Fruit fly (Drosophila melanogaster) whole organism, wandering third instar larva: ENCODE data around the gene CG10089.

Source experiments
- Abd-B ChIP-seq: fragments of >200 bp; optimal IDR thresholded peaks from 2 replicates; lab custom pipeline; 2017; ENCODE audit warnings: missing biosample characterization, missing genetic modification characterization
- CG32264 ChIP-seq: fragments of 200-800 bp; sonication (Bioruptor generic); optimal IDR thresholded peaks from 2 replicates; lab custom pipeline; 2016; ENCODE audit warnings: missing biosample characterization, missing genetic modification characterization
- CrebA ChIP-seq: fragments of 200-800 bp; sonication (Bioruptor generic); optimal IDR thresholded peaks from 2 replicates; lab custom pipeline; 2016; ENCODE audit warnings: missing biosample characterization, mild to moderate bottlenecking, missing genetic modification characterization, borderline replicate concordance
- Dif ChIP-seq: fragments of 200-275, 200-300 bp; sonication (Bioruptor generic); optimal IDR thresholded peaks from 2 replicates; lab custom pipeline; 2018; ENCODE audit warnings: missing biosample characterization, missing genetic modification characterization; ENCODE audit not compliant: partially characterized antibody
- GATAd ChIP-seq: sonication (Bioruptor generic); optimal IDR thresholded peaks from 2 replicates; lab custom pipeline; 2016; ENCODE audit warnings: missing biosample characterization, missing genetic modification characterization
- HLH106 ChIP-seq: fragments of 200-800 bp; optimal IDR thresholded peaks from 3 replicates; lab custom pipeline; 2019; ENCODE audit warnings: missing biosample characterization, mild to moderate bottlenecking, missing genetic modification characterization, moderate library complexity
- Hnf4 ChIP-seq: fragments of 200-800 bp; sonication (Bioruptor generic); optimal IDR thresholded peaks from 2 replicates; lab custom pipeline; 2016; ENCODE audit warnings: missing biosample characterization, mild to moderate bottlenecking, missing genetic modification characterization
- Hr78 ChIP-seq: fragments of >200 bp; optimal IDR thresholded peaks from 2 replicates; lab custom pipeline; 2017; ENCODE audit warnings: missing biosample characterization, missing genetic modification characterization
- Hr83 ChIP-seq: fragments of 200-300 bp; sonication (Bioruptor generic); optimal IDR thresholded peaks from 2 replicates; lab custom pipeline; 2016; ENCODE audit warnings: missing biosample characterization, mild to moderate bottlenecking, missing genetic modification characterization, moderate library complexity; ENCODE audit not compliant: poor library complexity, severe bottlenecking
- Jra ChIP-seq: sonication (Bioruptor generic); optimal IDR thresholded peaks from 2 replicates; lab custom pipeline; 2016; ENCODE audit warnings: missing biosample characterization, missing genetic modification characterization
- Mio ChIP-seq: sonication (Bioruptor generic); optimal IDR thresholded peaks from 2 replicates; lab custom pipeline; 2016; ENCODE audit warnings: missing biosample characterization, missing genetic modification characterization
- Myc ChIP-seq: fragments of >200 bp; optimal IDR thresholded peaks from 2 replicates; lab custom pipeline; 2017
- N ChIP-seq: fragments of >200 bp; optimal IDR thresholded peaks from 2 replicates; lab custom pipeline; 2018; ENCODE audit warnings: missing biosample characterization, missing external identifiers, missing genetic modification characterization
- OdsH ChIP-seq: fragments of 200-800 bp; sonication (Bioruptor generic); optimal IDR thresholded peaks from 2 replicates; lab custom pipeline; 2016; ENCODE audit warnings: missing biosample characterization, mild to moderate bottlenecking, missing genetic modification characterization
- Rel ChIP-seq, 2 experiments: fragments of 200-800 bp; sonication (Bioruptor generic) in 1 of 2; optimal IDR thresholded peaks; 2 replicates in 1 of 2; 3 replicates in 1 of 2; lab custom pipeline; 2016 to 2019; ENCODE audit warnings: mild to moderate bottlenecking in 2 of 2, missing biosample characterization in 2 of 2, missing genetic modification characterization in 2 of 2, moderate library complexity in 1 of 2
- Sp1 ChIP-seq: fragments of 200-800 bp; sonication (Bioruptor generic); optimal IDR thresholded peaks from 3 replicates; lab custom pipeline; 2019; ENCODE audit warnings: missing biosample characterization, mild to moderate bottlenecking, missing genetic modification characterization, moderate library complexity
- Vsx2 ChIP-seq: fragments of 200-300, 225-300 bp; sonication (Bioruptor generic); optimal IDR thresholded peaks from 2 replicates; lab custom pipeline; 2018; ENCODE audit warnings: missing biosample characterization, missing genetic modification characterization; ENCODE audit not compliant: partially characterized antibody
- br ChIP-seq: fragments of 200-800 bp; sonication (Bioruptor generic); optimal IDR thresholded peaks from 2 replicates; lab custom pipeline; 2016; ENCODE audit warnings: missing biosample characterization, missing genetic modification characterization
- brk ChIP-seq: fragments of 200-800 bp; sonication (Bioruptor generic); optimal IDR thresholded peaks from 2 replicates; lab custom pipeline; 2016; ENCODE audit warnings: missing biosample characterization, mild to moderate bottlenecking, missing genetic modification characterization
- dl ChIP-seq, 2 experiments: fragments of 175-275, 200-275 bp in 1 of 2; fragments of 200-275 bp in 1 of 2; sonication (Bioruptor generic); optimal IDR thresholded peaks; lab custom pipeline; 2018; ENCODE audit warnings: mild to moderate bottlenecking in 2 of 2, missing biosample characterization in 2 of 2, missing genetic modification characterization in 2 of 2, moderate library complexity in 2 of 2; ENCODE audit not compliant: partially characterized antibody in 2 of 2, insufficient read depth in 1 of 2
- dmrt93B ChIP-seq: fragments of 200-800 bp; sonication (Bioruptor generic); optimal IDR thresholded peaks from 2 replicates; lab custom pipeline; 2018; ENCODE audit warnings: missing biosample characterization, mild to moderate bottlenecking, missing genetic modification characterization
- ey ChIP-seq: fragments of 200-800 bp; sonication (Bioruptor generic); optimal IDR thresholded peaks from 2 replicates; lab custom pipeline; 2016; ENCODE audit warnings: missing biosample characterization, missing genetic modification characterization
- foxo ChIP-seq, 2 experiments: fragments of 200-800 bp; sonication (Bioruptor generic); optimal IDR thresholded peaks; 2 replicates in 1 of 2; 3 replicates in 1 of 2; lab custom pipeline; 2016 to 2017; ENCODE audit warnings: missing biosample characterization in 2 of 2, missing genetic modification characterization in 2 of 2
- fru ChIP-seq: fragments of 200-800 bp; sonication (Bioruptor generic); optimal IDR thresholded peaks from 3 replicates; lab custom pipeline; 2016; ENCODE audit warnings: missing biosample characterization, mild to moderate bottlenecking, missing genetic modification characterization
- h ChIP-seq: fragments of 200-800 bp; sonication (Bioruptor generic); optimal IDR thresholded peaks from 3 replicates; lab custom pipeline; 2016; ENCODE audit warnings: missing biosample characterization, mild to moderate bottlenecking, missing genetic modification characterization
- jim ChIP-seq: fragments of 175-275, 200-325 bp; sonication (Bioruptor generic); optimal IDR thresholded peaks from 2 replicates; lab custom pipeline; 2016; ENCODE audit warnings: missing biosample characterization, mild to moderate bottlenecking, missing genetic modification characterization
- lola ChIP-seq: fragments of >200 bp; optimal IDR thresholded peaks from 2 replicates; lab custom pipeline; 2017; ENCODE audit warnings: missing biosample characterization, missing genetic modification characterization
- pan ChIP-seq: fragments of >200 bp; optimal IDR thresholded peaks from 2 replicates; lab custom pipeline; 2017
- psq ChIP-seq: fragments of 200-800 bp; sonication (Bioruptor generic); optimal IDR thresholded peaks from 3 replicates; lab custom pipeline; 2017; ENCODE audit warnings: missing biosample characterization, mild to moderate bottlenecking, missing genetic modification characterization, moderate library complexity
- sage ChIP-seq: fragments of 200-800 bp; sonication (Bioruptor generic); optimal IDR thresholded peaks from 2 replicates; lab custom pipeline; 2016; ENCODE audit warnings: missing biosample characterization, mild to moderate bottlenecking, missing genetic modification characterization
- sv ChIP-seq: fragments of 200-800 bp; sonication (Bioruptor generic); optimal IDR thresholded peaks from 3 replicates; lab custom pipeline; 2016; ENCODE audit warnings: missing biosample characterization, missing genetic modification characterization
- tai ChIP-seq: sonication (Bioruptor generic); optimal IDR thresholded peaks from 2 replicates; lab custom pipeline; 2016; ENCODE audit warnings: missing biosample characterization, missing genetic modification characterization
- usp ChIP-seq: fragments of >200 bp; optimal IDR thresholded peaks from 2 replicates; lab custom pipeline; 2017; ENCODE audit warnings: missing biosample characterization, missing genetic modification characterization
- woc ChIP-seq: sonication (Bioruptor generic); optimal IDR thresholded peaks from 2 replicates; lab custom pipeline; 2016; ENCODE audit warnings: missing biosample characterization, mild to moderate bottlenecking, missing genetic modification characterization

CG10089 gene

DNA sequence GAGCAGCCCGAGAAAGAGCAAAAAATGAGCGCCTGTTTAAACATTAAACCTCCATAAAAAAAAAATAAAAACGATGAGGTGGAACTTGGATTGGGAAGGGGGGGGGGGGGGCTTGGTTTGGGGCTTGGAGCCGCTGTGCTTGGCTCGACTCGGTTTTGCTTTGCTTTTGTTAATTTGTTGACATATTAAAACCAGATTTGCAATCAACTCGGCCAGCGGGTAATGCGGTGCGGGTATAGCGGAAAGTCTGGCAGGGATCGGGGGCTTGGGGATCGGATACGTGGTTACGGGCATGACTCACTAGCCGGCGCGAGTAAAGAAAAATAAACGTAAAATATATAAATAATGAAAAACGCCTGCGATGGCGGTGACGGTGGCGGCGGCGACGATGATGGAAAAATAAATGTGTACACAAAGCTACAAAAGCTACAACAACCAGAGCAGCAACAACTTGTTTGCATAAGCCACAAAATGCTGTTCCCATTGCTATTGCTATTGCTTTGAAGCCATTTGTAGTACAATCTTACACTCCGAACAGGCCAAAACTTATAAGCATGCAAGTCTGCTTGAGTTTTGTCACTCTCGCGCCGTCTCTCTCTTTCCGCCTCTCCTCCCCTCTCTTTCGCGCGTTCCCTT lies 23.3 kb upstream of the CG10089 start:
- TF ChIP-seq woc (GFP tag; lab: Kevin White, UChicago) (no peak), Dif (GFP tag; lab: Kevin White, UChicago) (peak; percentile 37), Vsx2 (GFP tag; lab: Kevin White, UChicago) (peak; percentile 31), br (GFP tag; lab: Kevin White, UChicago) (peak; percentile 9), Hr78 (no peak), HLH106 (tag; lab: Kevin White, UChicago) (no peak), psq (peak; percentile 20), Hr83 (GFP tag; lab: Kevin White, UChicago) (no peak), dl (GFP tag; optimal IDR thresholded peaks at IDR 0.05; lab: Kevin White, UChicago; ENCODE audit: insufficient read depth in 1 of 2, partially characterized antibody in 2 of 2) (no peak), jim (GFP tag; lab: Kevin White, UChicago) (peak; percentile 80), fru (GFP tag; lab: Kevin White, UChicago) (peak; percentile 34), Mio (no peak), usp (GFP tag; lab: Kevin White, UChicago) (no peak), Abd-B (GFP tag; lab: Kevin White, UChicago) (no peak), lola (GFP tag; lab: Kevin White, UChicago) (no peak), brk (GFP tag; lab: Kevin White, UChicago) (no peak), pan (no peak), sage (GFP tag; lab: Kevin White, UChicago) (no peak), dmrt93B (GFP tag; lab: Kevin White, UChicago) (no peak), tai (GFP tag; lab: Kevin White, UChicago) (no peak), sv (no peak), GATAd (GFP tag; lab: Kevin White, UChicago) (no peak), Jra (GFP tag; lab: Kevin White, UChicago) (peak; percentile 7), Rel (GFP tag; optimal IDR thresholded peaks at IDR 0.05; lab: Kevin White, UChicago) (no peak), Rel (tag; optimal IDR thresholded peaks at IDR 0.05; lab: Kevin White, UChicago) (peak; percentile 48), foxo (GFP tag; optimal IDR thresholded peaks at IDR 0.05; lab: Kevin White, UChicago) (peak in 1 of 2 experiments; percentile 11), N (GFP tag; lab: Kevin White, UChicago) (no peak), h (GFP tag; lab: Kevin White, UChicago) (peak; percentile 20), ey (GFP tag; lab: Kevin White, UChicago) (no peak), CG32264 (peak; percentile 0), Sp1 (peak; percentile 39)
- TF ChIP-seq, all 38 proteins: peak for 12

dm6 chr3L:13495065-13495464 lies 20.5 kb upstream of the CG10089 start:
- TF ChIP-seq pan (no peak), CrebA (GFP tag; lab: Kevin White, UChicago) (peak; percentile 83), Vsx2 (GFP tag; lab: Kevin White, UChicago) (no peak), tai (GFP tag; lab: Kevin White, UChicago) (no peak), usp (GFP tag; lab: Kevin White, UChicago) (no peak), OdsH (GFP tag; lab: Kevin White, UChicago) (no peak), Hr83 (GFP tag; lab: Kevin White, UChicago) (no peak), h (GFP tag; lab: Kevin White, UChicago) (no peak), Myc (lab: Kevin White, UChicago) (no peak), Rel (GFP tag; optimal IDR thresholded peaks at IDR 0.05; lab: Kevin White, UChicago) (peak; percentile 11), Rel (tag; optimal IDR thresholded peaks at IDR 0.05; lab: Kevin White, UChicago) (no peak), jim (GFP tag; lab: Kevin White, UChicago) (peak; percentile 86), Hnf4 (peak; percentile 25), Sp1 (peak; percentile 26), GATAd (GFP tag; lab: Kevin White, UChicago) (no peak), dmrt93B (GFP tag; lab: Kevin White, UChicago) (no peak), Hr78 (no peak)
